Worm (Caenorhabditis elegans) whole organism, L2 larva: ENCODE measurements around the gene hpo-10.

Source experiments
- aly-2 ChIP-seq: fragments of 150-350 bp; optimal IDR thresholded peaks from 2 replicates; lab custom pipeline; 2014; ENCODE audit warnings: missing biosample characterization, missing genetic modification characterization
- ceh-82 ChIP-seq: fragments of 150-350 bp; optimal IDR thresholded peaks from 2 replicates; lab custom pipeline; 2014; ENCODE audit warnings: missing biosample characterization, missing genetic modification characterization
- dmd-4 ChIP-seq: sonication (generic microtip); optimal IDR thresholded peaks from 2 replicates; lab custom pipeline; 2017; ENCODE audit warnings: missing biosample characterization, missing genetic modification characterization
- egl-27 ChIP-seq: sonication (generic microtip); optimal IDR thresholded peaks from 3 replicates; lab custom pipeline; 2017; ENCODE audit warnings: missing biosample characterization, missing genetic modification reagents, missing genetic modification characterization
- elt-1 ChIP-seq: fragments of 150-350 bp; optimal IDR thresholded peaks from 2 replicates; lab custom pipeline; 2014; ENCODE audit warnings: missing biosample characterization, missing genetic modification characterization
- mdl-1 ChIP-seq, 2 experiments: fragments of 150-350 bp in 1 of 2; sonication (generic microtip) in 1 of 2; optimal IDR thresholded peaks; 2 replicates each; lab custom pipeline; 2017; ENCODE audit warnings: missing biosample characterization in 2 of 2, missing genetic modification characterization in 2 of 2
- nhr-23 ChIP-seq: fragments of 150-350 bp; optimal IDR thresholded peaks from 2 replicates; lab custom pipeline; 2014; ENCODE audit warnings: missing biosample characterization, missing genetic modification reagents, missing genetic modification characterization
- unc-62 ChIP-seq: fragments of 150-350 bp; optimal IDR thresholded peaks from 2 replicates; lab custom pipeline; 2014; ENCODE audit warnings: missing biosample characterization, missing genetic modification reagents, missing genetic modification characterization

DNA sequence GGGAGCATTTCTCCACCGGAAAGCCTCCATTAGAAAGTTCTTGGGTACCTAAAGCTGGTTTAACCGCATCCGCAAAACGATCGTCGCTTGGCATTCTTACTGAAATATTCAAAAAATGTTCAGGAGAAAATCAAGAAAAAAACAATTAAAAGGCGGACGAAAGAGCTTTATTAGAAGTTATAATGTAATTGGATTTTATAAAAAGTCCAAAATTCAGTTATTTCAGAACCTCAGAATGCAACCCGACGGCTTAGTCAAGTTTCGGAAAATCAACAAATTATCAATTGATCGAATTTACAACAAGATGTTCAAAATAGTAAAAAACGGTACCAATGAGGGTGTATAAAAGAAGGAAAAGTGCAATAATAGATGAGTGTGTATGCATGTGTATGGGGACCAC is 16.6 kb downstream of the hpo-10 start, which contains the start of gene pxl-1:
- no peak for TF ChIP-seq mdl-1 (tag; optimal IDR thresholded peaks at IDR 0.05; lab: Kevin White, UChicago)
- no peak for TF ChIP-seq ceh-82 (tag; lab: Kevin White, UChicago)
- no peak for TF ChIP-seq unc-62 (GFP tag; lab: Kevin White, UChicago)
- no peak for TF ChIP-seq elt-1
- no peak for TF ChIP-seq egl-27 (tag; lab: Kevin White, UChicago)
- TF ChIP-seq nhr-23 (tag; lab: Kevin White, UChicago) = no peak
- no peak for TF ChIP-seq dmd-4 (tag; lab: Kevin White, UChicago)
- TF ChIP-seq aly-2 (tag; lab: Kevin White, UChicago) = no peak
